Worm (Caenorhabditis elegans): ENCODE data around the gene C39B10.4.

The C39B10.4 gene

ce11 chrX:10437421-10437820 is 7.4 kb upstream of the C39B10.4 start:
- TF ChIP-seq ceh-43 (GFP tag; optimal IDR thresholded peaks at IDR 0.05): no peak
- TF ChIP-seq M03D4.4 (tag; optimal IDR thresholded peaks at IDR 0.05): no peak
- no peak for TF ChIP-seq ceh-83 (GFP tag; optimal IDR thresholded peaks at IDR 0.05)
- no peak for TF ChIP-seq nhr-237 (tag; optimal IDR thresholded peaks at IDR 0.05)
- TF ChIP-seq lin-13 (tag; optimal IDR thresholded peaks at IDR 0.05): no peak
- TF ChIP-seq lin-32 (GFP tag; optimal IDR thresholded peaks at IDR 0.05): no peak
- no peak for TF ChIP-seq unc-39 (tag; optimal IDR thresholded peaks at IDR 0.05)
- no peak for TF ChIP-seq unc-120 (tag; optimal IDR thresholded peaks at IDR 0.05; ENCODE audit: poor library complexity, severe bottlenecking)
- TF ChIP-seq zip-8 (tag; optimal IDR thresholded peaks at IDR 0.05): no peak
- TF ChIP-seq flh-1 (GFP tag; optimal IDR thresholded peaks at IDR 0.05): no peak
- TF ChIP-seq sptf-1 (tag; optimal IDR thresholded peaks at IDR 0.05): no peak
- TF ChIP-seq nhr-76 (tag; optimal IDR thresholded peaks at IDR 0.05): no peak

- TF ChIP-seq M03D4.4 (tag; optimal IDR thresholded peaks at IDR 0.05) (no peak), unc-120 (tag; optimal IDR thresholded peaks at IDR 0.05; ENCODE audit: poor library complexity, severe bottlenecking) (no peak), snpc-4 (tag; optimal IDR thresholded peaks at IDR 0.05) (no peak), pha-4 (tag; optimal IDR thresholded peaks at IDR 0.05) (no peak), mab-5 (tag; optimal IDR thresholded peaks at IDR 0.05) (no peak), cnd-1 (tag; optimal IDR thresholded peaks at IDR 0.05) (no peak), mep-1 (tag; optimal IDR thresholded peaks at IDR 0.05) (no peak), unc-39 (tag; optimal IDR thresholded peaks at IDR 0.05) (no peak), mls-2 (tag; optimal IDR thresholded peaks at IDR 0.05) (no peak)
These were observed 4.0 kb upstream of the C39B10.4 start for ce11 chrX:10440781-10441180.

ce11 chrX:10443836-10444235 is 969 bp upstream of the C39B10.4 start, which contains the start of gene C39B10.3:
Gene C39B10.3, plus strand, starts transcription at chrX:10444136.
- TF ChIP-seq tbx-8 (GFP tag; optimal IDR thresholded peaks at IDR 0.05) (no peak), mls-2 (tag; optimal IDR thresholded peaks at IDR 0.05) (no peak), elt-1 (tag; optimal IDR thresholded peaks at IDR 0.05; ENCODE audit: borderline replicate concordance, insufficient read depth) (no peak), nhr-12 (tag; optimal IDR thresholded peaks at IDR 0.05) (no peak), lin-13 (tag; optimal IDR thresholded peaks at IDR 0.05) (no peak), nhr-28 (tag; optimal IDR thresholded peaks at IDR 0.05) (no peak), hlh-1 (tag; optimal IDR thresholded peaks at IDR 0.05) (no peak), nhr-237 (tag; optimal IDR thresholded peaks at IDR 0.05) (no peak), elt-3 (tag; optimal IDR thresholded peaks at IDR 0.05) (no peak), sem-2 (GFP tag; optimal IDR thresholded peaks at IDR 0.05) (no peak), ceh-43 (GFP tag; optimal IDR thresholded peaks at IDR 0.05) (no peak), flh-1 (GFP tag; optimal IDR thresholded peaks at IDR 0.05) (no peak), drap-1 (GFP tag; optimal IDR thresholded peaks at IDR 0.05) (no peak), unc-39 (tag; optimal IDR thresholded peaks at IDR 0.05) (no peak), snpc-4 (tag; optimal IDR thresholded peaks at IDR 0.05) (no peak), M03D4.4 (tag; optimal IDR thresholded peaks at IDR 0.05) (no peak), nhr-2 (tag; optimal IDR thresholded peaks at IDR 0.05) (no peak)

ce11 chrX:10446982-10447381 is 2.2 kb downstream of the C39B10.4 start, which contains the start of gene C39B10.5:
Gene C39B10.5, plus strand, starts transcription at chrX:10447343.
- TF ChIP-seq nhr-76 (tag; optimal IDR thresholded peaks at IDR 0.05) (no peak), M03D4.4 (tag; optimal IDR thresholded peaks at IDR 0.05) (no peak), lsy-2 (tag; optimal IDR thresholded peaks at IDR 0.05) (no peak), ceh-39 (tag; optimal IDR thresholded peaks at IDR 0.05) (no peak), unc-120 (tag; optimal IDR thresholded peaks at IDR 0.05; ENCODE audit: poor library complexity, severe bottlenecking) (no peak), ceh-43 (GFP tag; optimal IDR thresholded peaks at IDR 0.05) (no peak), mep-1 (tag; optimal IDR thresholded peaks at IDR 0.05) (no peak), ceh-83 (GFP tag; optimal IDR thresholded peaks at IDR 0.05) (no peak), lin-13 (tag; optimal IDR thresholded peaks at IDR 0.05) (no peak), elt-3 (tag; optimal IDR thresholded peaks at IDR 0.05) (no peak), tbx-8 (GFP tag; optimal IDR thresholded peaks at IDR 0.05) (no peak), cnd-1 (tag; optimal IDR thresholded peaks at IDR 0.05) (no peak), ztf-11 (tag; optimal IDR thresholded peaks at IDR 0.05) (no peak)

ce11 chrX:10453960-10454359 is 9.2 kb downstream of the C39B10.4 start, which contains the start of gene lgc-41:
Gene lgc-41, plus strand, starts transcription at chrX:10454260.
- TF ChIP-seq unc-62 (GFP tag; optimal IDR thresholded peaks at IDR 0.05): no peak
- TF ChIP-seq lin-32 (GFP tag; optimal IDR thresholded peaks at IDR 0.05): no peak
- TF ChIP-seq sptf-1 (tag; optimal IDR thresholded peaks at IDR 0.05): no peak
- TF ChIP-seq mab-5 (tag; optimal IDR thresholded peaks at IDR 0.05): no peak
- no peak for TF ChIP-seq ceh-39 (tag; optimal IDR thresholded peaks at IDR 0.05)
- TF ChIP-seq ces-1 (GFP tag; optimal IDR thresholded peaks at IDR 0.05): no peak
- TF ChIP-seq nhr-2 (tag; optimal IDR thresholded peaks at IDR 0.05): no peak
- TF ChIP-seq mls-2 (tag; optimal IDR thresholded peaks at IDR 0.05): no peak
- TF ChIP-seq cnd-1 (tag; optimal IDR thresholded peaks at IDR 0.05): no peak
- TF ChIP-seq nhr-28 (tag; optimal IDR thresholded peaks at IDR 0.05): no peak
- no peak for TF ChIP-seq pha-4 (tag; optimal IDR thresholded peaks at IDR 0.05)
- TF ChIP-seq bed-3 (GFP tag; optimal IDR thresholded peaks at IDR 0.05): no peak
- no peak for TF ChIP-seq lin-13 (tag; optimal IDR thresholded peaks at IDR 0.05)
